Worm (Caenorhabditis elegans) whole organism, early embryonic: ENCODE measurements around the gene tbc-8.

Experiments
- B0310.2 ChIP-seq: sonication (generic microtip); optimal IDR thresholded peaks from 2 replicates; lab custom pipeline; 2016; ENCODE audit warnings: mild to moderate bottlenecking, missing genetic modification characterization, missing compliant biosample characterization
- F13C5.2 ChIP-seq: sonication (generic microtip); optimal IDR thresholded peaks from 2 replicates; lab custom pipeline; 2017; ENCODE audit warnings: mild to moderate bottlenecking, missing genetic modification characterization, inconsistent platforms, missing compliant biosample characterization
- aly-1 ChIP-seq: sonication (generic microtip); optimal IDR thresholded peaks from 2 replicates; lab custom pipeline; 2016; ENCODE audit warnings: missing genetic modification characterization, missing compliant biosample characterization
- ama-1 ChIP-seq: fragments of 150-350 bp; optimal IDR thresholded peaks from 2 replicates; lab custom pipeline; 2014
- ceh-13 ChIP-seq: fragments of 200-800 bp; sonication (Bioruptor generic); optimal IDR thresholded peaks from 2 replicates; lab custom pipeline; 2018; ENCODE audit warnings: mild to moderate bottlenecking, missing genetic modification characterization, missing compliant biosample characterization
- ceh-36 ChIP-seq: sonication (generic microtip); optimal IDR thresholded peaks from 2 replicates; lab custom pipeline; 2016; ENCODE audit warnings: missing genetic modification characterization, inconsistent platforms, missing compliant biosample characterization
- ets-7 ChIP-seq: sonication (generic microtip); optimal IDR thresholded peaks from 2 replicates; lab custom pipeline; 2016; ENCODE audit warnings: missing genotype, missing genetic modification characterization, missing compliant biosample characterization
- flt-1 ChIP-seq: fragments of 200-800 bp; sonication (Bioruptor generic); IDR thresholded peaks from 2 replicates; pipeline ENCODE4 v1.3.6; 2022; ENCODE audit warnings: missing genetic modification characterization, missing compliant biosample characterization
- hmbx-1 ChIP-seq: sonication (generic microtip); optimal IDR thresholded peaks from 2 replicates; lab custom pipeline; 2016; ENCODE audit warnings: mild to moderate bottlenecking, missing genetic modification characterization, missing compliant biosample characterization
- hmg-4 ChIP-seq: fragments of 200-800 bp; sonication (Bioruptor generic); optimal IDR thresholded peaks from 2 replicates; lab custom pipeline; 2018; ENCODE audit warnings: mild to moderate bottlenecking, missing genetic modification characterization, missing compliant biosample characterization
- hnd-1 ChIP-seq: sonication (generic microtip); optimal IDR thresholded peaks from 2 replicates; lab custom pipeline; 2016; ENCODE audit warnings: missing genetic modification characterization, missing compliant biosample characterization
- pes-1 ChIP-seq: fragments of 200-800 bp; sonication (Bioruptor generic); IDR thresholded peaks from 2 replicates; pipeline ENCODE4 v1.3.6; 2022; ENCODE audit warnings: missing genetic modification reagents, missing genetic modification characterization, missing compliant biosample characterization
- scrt-1 ChIP-seq: fragments of 200-800 bp; sonication (Bioruptor generic); IDR thresholded peaks from 2 replicates; pipeline ENCODE4 v1.3.6; 2022; ENCODE audit warnings: missing genetic modification characterization, missing compliant biosample characterization
- sea-1 ChIP-seq: fragments of 200-800 bp; sonication (Bioruptor generic); conservative IDR thresholded peaks from 2 replicates; pipeline ENCODE4 v1.3.6; 2022; ENCODE audit warnings: missing genetic modification characterization, missing compliant biosample characterization
- tbx-11 ChIP-seq: fragments of 200-800 bp; sonication (Bioruptor generic); IDR thresholded peaks from 2 replicates; pipeline ENCODE4 v1.3.6; 2022; ENCODE audit warnings: missing genetic modification characterization, missing compliant biosample characterization
- tbx-37 ChIP-seq: fragments of 200-800 bp; sonication (Bioruptor generic); conservative IDR thresholded peaks from 2 replicates; pipeline ENCODE4 v1.3.6; 2022; ENCODE audit warnings: missing genetic modification reagents, missing genetic modification characterization, missing compliant biosample characterization
- tra-4 ChIP-seq: sonication (generic microtip); optimal IDR thresholded peaks from 2 replicates; lab custom pipeline; 2017; ENCODE audit warnings: missing genetic modification characterization, missing compliant biosample characterization

The tbc-8 gene

ce11 chrIII:10337508-10338166 lies 27.1 kb upstream of the tbc-8 start, which contains the start of gene ttr-15:
Gene ttr-15, plus strand, starts transcription at chrIII:10337847.
- TF ChIP-seq scrt-1 (GFP tag; lab: Robert Waterston, UW): no peak
- no peak for TF ChIP-seq sea-1 (GFP tag; lab: Robert Waterston, UW)
- TF ChIP-seq ets-7: no peak
- no peak for TF ChIP-seq ceh-36 (tag; lab: Kevin White, UChicago)
- no peak for TF ChIP-seq aly-1 (tag; lab: Kevin White, UChicago)
- no peak for TF ChIP-seq pes-1

ce11 chrIII:10338992-10339852 lies 25.5 kb upstream of the tbc-8 start:
- TF ChIP-seq ceh-13 (GFP tag; lab: Kevin White, UChicago) (no peak), tra-4 (tag; lab: Kevin White, UChicago) (no peak), hmg-4 (no peak), ama-1 (lab: Kevin White, UChicago) (no peak), aly-1 (tag; lab: Kevin White, UChicago) (no peak), hmbx-1 (tag; lab: Kevin White, UChicago) (no peak), pes-1 (no peak), ets-7 (no peak), flt-1 (GFP tag; lab: Robert Waterston, UW) (no peak), tbx-11 (GFP tag; lab: Robert Waterston, UW) (no peak), tbx-37 (GFP tag; lab: Robert Waterston, UW) (no peak), ceh-36 (tag; lab: Kevin White, UChicago) (no peak), hnd-1 (tag; lab: Kevin White, UChicago) (no peak), sea-1 (GFP tag; lab: Robert Waterston, UW) (no peak), F13C5.2 (tag; lab: Kevin White, UChicago) (no peak), B0310.2 (tag; lab: Kevin White, UChicago) (no peak), scrt-1 (GFP tag; lab: Robert Waterston, UW) (no peak)

ce11 chrIII:10339949-10340348 lies 24.8 kb upstream of the tbc-8 start:
- TF ChIP-seq sea-1 (GFP tag; lab: Robert Waterston, UW) (no peak), F13C5.2 (tag; lab: Kevin White, UChicago) (no peak), tbx-37 (GFP tag; lab: Robert Waterston, UW) (no peak), aly-1 (tag; lab: Kevin White, UChicago) (no peak), hmg-4 (no peak), tbx-11 (GFP tag; lab: Robert Waterston, UW) (no peak), ceh-36 (tag; lab: Kevin White, UChicago) (no peak), ama-1 (lab: Kevin White, UChicago) (no peak), ets-7 (no peak), hmbx-1 (tag; lab: Kevin White, UChicago) (no peak), flt-1 (GFP tag; lab: Robert Waterston, UW) (no peak), scrt-1 (GFP tag; lab: Robert Waterston, UW) (no peak)

ce11 chrIII:10341758-10342157 lies 23.0 kb upstream of the tbc-8 start, which contains the start of gene tbx-9:
Gene tbx-9, minus strand, starts transcription at chrIII:10341858.
- TF ChIP-seq pes-1 (no peak), flt-1 (GFP tag; lab: Robert Waterston, UW) (no peak), F13C5.2 (tag; lab: Kevin White, UChicago) (no peak), ets-7 (no peak), ceh-36 (tag; lab: Kevin White, UChicago) (no peak), scrt-1 (GFP tag; lab: Robert Waterston, UW) (no peak), sea-1 (GFP tag; lab: Robert Waterston, UW) (no peak), aly-1 (tag; lab: Kevin White, UChicago) (no peak), hmg-4 (no peak), hmbx-1 (tag; lab: Kevin White, UChicago) (no peak), tbx-37 (GFP tag; lab: Robert Waterston, UW) (no peak), tbx-11 (GFP tag; lab: Robert Waterston, UW) (no peak), B0310.2 (tag; lab: Kevin White, UChicago) (no peak), ama-1 (lab: Kevin White, UChicago) (no peak), hnd-1 (tag; lab: Kevin White, UChicago) (no peak)

ce11 chrIII:10344762-10345161 lies 20.0 kb upstream of the tbc-8 start:
- TF ChIP-seq flt-1 (GFP tag; lab: Robert Waterston, UW) (no peak), ama-1 (lab: Kevin White, UChicago) (no peak), sea-1 (GFP tag; lab: Robert Waterston, UW) (no peak), ceh-13 (GFP tag; lab: Kevin White, UChicago) (no peak), hmbx-1 (tag; lab: Kevin White, UChicago) (no peak), hnd-1 (tag; lab: Kevin White, UChicago) (no peak), scrt-1 (GFP tag; lab: Robert Waterston, UW) (no peak), F13C5.2 (tag; lab: Kevin White, UChicago) (no peak), tra-4 (tag; lab: Kevin White, UChicago) (no peak), B0310.2 (tag; lab: Kevin White, UChicago) (no peak), ceh-36 (tag; lab: Kevin White, UChicago) (no peak), tbx-37 (GFP tag; lab: Robert Waterston, UW) (no peak), pes-1 (no peak), ets-7 (no peak), tbx-11 (GFP tag; lab: Robert Waterston, UW) (no peak), aly-1 (tag; lab: Kevin White, UChicago) (no peak), hmg-4 (no peak)

- no peak for TF ChIP-seq tra-4 (tag; lab: Kevin White, UChicago)
- no peak for TF ChIP-seq tbx-11 (GFP tag; lab: Robert Waterston, UW)
- no peak for TF ChIP-seq aly-1 (tag; lab: Kevin White, UChicago)
- no peak for TF ChIP-seq flt-1 (GFP tag; lab: Robert Waterston, UW)
- TF ChIP-seq ets-7: no peak
- TF ChIP-seq hnd-1 (tag; lab: Kevin White, UChicago): no peak
- no peak for TF ChIP-seq sea-1 (GFP tag; lab: Robert Waterston, UW)
- TF ChIP-seq ceh-36 (tag; lab: Kevin White, UChicago): no peak
- TF ChIP-seq tbx-37 (GFP tag; lab: Robert Waterston, UW): no peak
- TF ChIP-seq B0310.2 (tag; lab: Kevin White, UChicago): no peak
Observed at ce11 chrIII:10347049-10347448, 17.7 kb upstream of the tbc-8 start, which contains the start of gene tbx-8. Gene tbx-8, plus strand, starts transcription at chrIII:10347349.
